Fruit fly (Drosophila melanogaster) ovary, adult (tissue): Measurements from ENCODE around the gene Myo95E.

Experiments used
- CG17801 ChIP-seq: fragments of 200-800 bp; optimal IDR thresholded peaks from 2 replicates; lab custom pipeline; 2019; ENCODE audit warnings: missing biosample characterization, mild to moderate bottlenecking, missing genetic modification characterization, moderate library complexity; ENCODE audit not compliant: partially characterized antibody

Myo95E gene

DNA sequence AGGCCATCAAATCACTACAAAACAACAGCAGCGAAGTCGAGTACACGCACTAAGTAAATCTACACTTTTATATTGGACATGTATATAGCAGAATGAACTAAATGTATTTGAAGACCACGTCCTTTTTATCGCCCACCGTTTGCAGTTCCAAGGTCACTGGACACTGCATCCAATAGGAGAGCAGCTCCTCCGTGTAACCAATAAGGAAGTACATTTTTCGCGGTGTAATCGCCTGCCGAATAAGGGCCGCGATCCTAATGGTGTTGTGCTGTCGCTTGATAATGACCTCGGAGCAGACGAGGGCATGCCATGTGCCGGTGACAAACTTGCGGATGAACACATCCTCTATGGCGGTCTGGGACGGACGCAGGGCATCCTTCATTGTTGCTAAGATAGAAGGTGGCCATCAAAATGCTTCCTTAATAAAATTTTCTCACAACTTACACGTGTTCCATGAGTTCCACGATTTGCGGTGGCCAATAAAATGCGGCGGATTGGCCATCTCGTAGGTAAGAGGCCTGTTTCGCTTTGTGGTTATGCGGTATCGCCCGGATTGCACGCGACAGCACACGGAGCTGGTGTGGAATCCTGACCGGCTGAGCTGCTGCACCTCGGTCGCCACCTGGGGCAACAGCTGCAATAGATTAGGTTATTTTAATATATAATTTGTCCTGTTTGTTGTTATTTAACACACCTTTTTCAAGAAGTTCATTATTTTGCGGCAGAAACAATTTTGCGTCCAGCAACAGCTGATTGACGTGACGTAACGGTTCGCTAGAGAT lies 1.7 kb upstream of the Myo95E start, which contains the start of gene mRpS24:
mRpS24 (minus strand) TSS at position 772 of the 782 bp plus-strand sequence.
- no peak for TF ChIP-seq CG17801 (GFP tag; lab: Kevin White, UChicago)

DNA sequence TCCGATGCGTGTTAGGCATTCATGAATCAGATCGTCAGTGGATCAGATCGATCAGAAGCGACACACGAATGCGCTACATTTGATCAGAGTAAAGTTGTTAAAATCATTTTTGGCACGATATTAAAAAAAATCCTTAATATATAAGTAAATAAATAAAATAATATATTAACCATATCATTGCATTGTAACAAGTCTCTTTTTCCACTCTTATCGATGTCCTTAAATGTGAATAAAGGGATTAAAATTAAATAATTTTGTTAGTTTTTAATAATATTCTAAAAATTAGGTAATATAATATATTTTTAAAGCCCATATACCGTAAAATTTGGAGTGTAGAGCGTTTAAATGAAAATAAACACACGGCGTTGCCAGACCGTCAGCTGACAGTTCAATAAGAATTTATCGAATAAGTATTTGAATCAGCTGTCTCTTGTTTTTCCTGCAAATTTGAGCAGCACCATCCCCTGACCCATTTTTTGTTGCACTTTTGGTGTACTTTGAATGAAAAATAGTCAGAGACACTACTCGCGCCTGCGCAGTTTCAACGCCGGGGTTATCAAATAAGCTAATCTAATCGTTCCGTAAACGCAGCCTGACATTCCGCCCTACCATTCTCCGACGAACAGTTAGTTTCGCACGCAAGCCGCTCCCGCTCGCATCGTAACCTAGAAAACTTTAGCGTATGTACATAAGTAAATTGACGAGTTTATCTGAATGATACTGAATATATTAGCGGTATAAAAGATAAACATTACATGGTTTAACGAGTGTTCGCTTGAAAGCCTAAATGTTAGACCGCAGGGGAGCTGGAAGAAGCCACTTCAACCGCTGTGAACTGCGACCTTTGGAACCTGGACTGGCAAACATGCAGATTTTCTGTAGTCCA lies 9.1 kb downstream of the Myo95E start, which contains the start of the genes p38a and CG6178:
p38a (minus strand) TSS at position 398 of the 886 bp plus-strand sequence.
CG6178 (plus strand) TSS at position 424 of the 886 bp plus-strand sequence.
- TF ChIP-seq CG17801 (GFP tag; lab: Kevin White, UChicago), result peak; percentile 99

DNA sequence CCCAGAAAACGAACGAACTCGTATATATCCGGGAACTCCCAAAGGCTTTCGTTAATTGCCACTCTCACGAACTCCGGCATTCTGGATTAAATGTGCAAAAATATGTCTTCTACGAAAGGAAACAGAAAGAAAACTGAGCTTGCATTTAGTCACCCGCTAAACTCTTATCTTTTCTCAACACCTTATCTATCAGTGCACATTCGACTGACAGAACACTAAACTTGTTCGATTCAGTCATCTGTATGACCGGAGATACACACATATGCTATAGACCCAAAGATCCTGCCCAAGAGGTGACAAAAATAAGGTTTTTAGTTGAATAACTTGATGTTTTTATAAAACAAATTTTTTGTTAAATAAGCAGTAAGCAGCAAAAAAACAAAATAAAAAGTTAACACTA lies 11.2 kb downstream of the Myo95E start, which contains the start of gene p38c:
p38c (minus strand) TSS at position 101 of the 400 bp plus-strand sequence.
- no peak for TF ChIP-seq CG17801 (GFP tag; lab: Kevin White, UChicago)

DNA sequence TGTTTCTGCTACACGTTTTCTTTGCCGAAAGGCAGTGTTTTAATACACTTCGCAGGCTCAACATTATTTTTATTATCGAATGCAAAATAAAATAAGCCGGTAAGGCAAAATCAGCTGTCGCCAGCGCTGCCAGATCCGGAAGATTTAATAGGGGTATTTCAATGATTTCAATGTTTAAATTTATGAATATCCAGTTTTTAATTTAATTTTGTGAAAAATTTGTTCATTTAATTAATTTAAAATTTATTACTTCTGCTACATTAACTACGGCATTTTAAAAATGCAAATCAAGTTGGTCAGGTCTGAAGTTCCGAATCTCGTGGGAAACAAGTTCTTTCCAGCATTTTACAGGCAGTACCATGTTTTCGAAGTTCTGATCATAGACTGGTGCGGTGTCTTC lies 12.5 kb downstream of the Myo95E start, which contains the start of gene Slimp:
Slimp (minus strand) TSS at position 130 of the 400 bp plus-strand sequence.
- peak; percentile 42 for TF ChIP-seq CG17801 (GFP tag; lab: Kevin White, UChicago)

DNA sequence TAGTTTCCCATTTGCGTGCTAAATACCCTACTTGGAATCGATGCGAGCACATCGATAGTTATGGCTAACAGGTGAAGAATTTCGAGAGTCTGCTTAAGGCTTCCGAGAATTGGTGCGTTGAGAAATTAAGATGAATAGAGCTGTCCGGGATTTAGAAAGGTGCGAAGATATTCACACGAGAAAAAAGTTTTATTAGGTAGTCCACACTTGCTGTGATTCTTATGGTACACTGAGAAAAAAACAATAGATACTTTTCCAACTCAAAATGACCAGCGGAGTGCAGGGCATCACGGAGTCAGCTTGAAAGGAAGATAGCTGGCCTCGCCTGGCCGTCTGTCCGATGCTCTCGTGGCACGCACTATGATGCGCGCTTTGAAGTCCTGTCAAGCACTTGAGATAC lies 16.8 kb downstream of the Myo95E start:
- no peak for TF ChIP-seq CG17801 (GFP tag; lab: Kevin White, UChicago)

DNA sequence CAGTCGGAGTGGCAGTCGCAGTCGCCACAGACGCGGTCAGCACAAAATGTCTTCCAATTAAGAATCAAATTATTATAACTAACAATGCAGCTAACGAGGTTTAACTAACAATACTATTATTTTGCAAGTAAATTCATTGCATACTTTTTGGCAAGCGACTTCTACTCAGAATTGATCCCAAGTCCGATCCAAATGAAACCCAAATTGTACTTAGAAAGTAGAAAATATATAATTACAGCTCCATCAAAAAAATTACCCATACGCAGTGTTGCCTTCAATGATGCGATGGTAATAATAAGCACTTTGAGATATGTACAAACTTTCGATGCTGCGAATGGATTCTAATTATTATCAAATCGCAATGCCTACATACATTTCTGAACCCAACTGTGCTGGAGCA lies 17.5 kb downstream of the Myo95E start:
- no peak for TF ChIP-seq CG17801 (GFP tag; lab: Kevin White, UChicago)

DNA sequence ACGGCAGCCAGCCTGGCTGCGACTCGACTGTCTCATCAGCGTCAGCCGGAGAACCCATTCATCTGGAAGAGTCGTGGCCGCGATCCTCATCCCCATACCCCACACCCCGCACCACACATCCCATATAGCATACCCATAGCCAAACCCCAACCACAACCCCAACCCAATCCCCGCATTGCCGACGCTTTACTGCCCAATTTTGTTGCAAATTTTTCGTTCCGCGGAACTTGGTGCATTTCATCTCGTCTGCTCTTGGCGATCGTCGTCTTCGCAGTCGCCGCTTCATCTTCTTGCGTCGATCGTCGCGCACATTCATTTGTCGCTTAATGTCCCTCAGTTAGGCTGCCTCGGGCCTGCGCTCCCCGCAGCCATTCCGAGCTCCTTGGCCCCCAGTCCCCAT lies 17.9 kb downstream of the Myo95E start:
- no peak for TF ChIP-seq CG17801 (GFP tag; lab: Kevin White, UChicago)

DNA sequence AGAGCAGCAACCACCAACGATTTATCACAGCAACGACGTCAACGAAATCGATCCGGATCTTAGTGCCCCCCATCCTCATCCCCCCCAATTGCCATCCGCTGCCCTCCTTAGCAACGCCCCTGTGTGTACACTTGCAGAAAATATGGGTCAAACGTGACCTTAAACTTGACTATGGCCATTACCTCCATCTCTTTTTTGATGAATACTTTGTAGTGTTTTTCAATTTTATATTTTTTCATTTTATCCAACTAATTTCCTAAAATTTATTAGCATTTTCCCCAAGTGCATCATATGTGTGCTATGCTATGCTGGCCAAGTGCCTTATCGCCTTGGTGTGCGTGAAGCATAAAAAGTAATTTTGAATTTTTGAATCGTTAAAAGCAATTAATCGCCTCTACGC lies 18.3 kb downstream of the Myo95E start:
- TF ChIP-seq CG17801 (GFP tag; lab: Kevin White, UChicago), result no peak

DNA sequence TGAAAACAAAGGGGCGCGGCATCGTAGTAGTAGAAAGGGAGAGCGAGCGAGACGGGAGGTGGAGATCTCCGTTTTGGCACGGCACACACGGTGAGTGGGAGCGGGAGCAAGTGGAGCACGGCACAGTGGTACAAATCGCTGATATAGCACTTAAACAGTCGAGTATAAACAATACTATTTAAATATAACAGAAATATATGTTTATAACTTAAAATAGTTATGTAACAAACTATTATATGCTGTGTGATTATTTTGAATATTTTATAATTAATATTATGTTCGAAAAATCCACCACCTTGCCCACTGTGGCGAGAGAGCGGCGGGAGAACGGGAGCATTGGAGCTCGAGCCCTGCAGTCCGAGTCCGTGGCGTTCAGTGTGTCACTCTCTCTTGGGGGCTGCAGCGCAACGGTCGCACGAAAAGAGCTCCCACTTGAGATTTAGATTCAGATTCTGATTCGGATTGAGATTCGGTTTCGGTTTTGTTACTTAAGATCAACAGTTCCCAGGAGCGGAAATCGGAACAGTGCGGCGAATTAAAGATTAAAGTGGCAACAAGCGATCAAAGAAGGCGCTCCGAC lies 20.2 kb downstream of the Myo95E start, which contains the start of gene Kal1:
Kal1 (plus strand) TSS at position 383 of the 580 bp plus-strand sequence.
- peak; percentile 97 for TF ChIP-seq CG17801 (GFP tag; lab: Kevin White, UChicago)

DNA sequence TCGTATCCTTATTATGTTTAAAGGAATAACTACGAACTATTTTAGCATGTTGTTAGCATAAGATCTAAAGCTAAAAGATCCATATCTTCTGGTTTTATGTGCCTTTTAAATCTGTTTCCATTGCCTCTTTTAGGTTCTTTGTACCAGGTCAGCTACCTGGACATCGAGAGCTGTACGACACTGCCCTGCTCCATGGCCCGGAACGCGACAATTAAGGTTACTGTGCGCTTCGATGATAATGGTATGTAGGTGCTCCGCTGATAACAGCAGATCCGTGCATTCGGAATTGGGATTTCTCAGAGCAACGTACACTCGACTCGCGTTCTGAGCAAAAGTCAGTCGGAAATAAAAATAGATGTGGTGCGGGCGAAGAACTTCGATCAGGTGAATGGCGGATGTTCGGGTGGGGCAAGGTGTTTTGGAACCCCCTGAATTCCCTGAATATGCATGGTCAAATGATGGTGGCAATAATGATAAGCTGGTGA lies 21.6 kb downstream of the Myo95E start:
- no peak for TF ChIP-seq CG17801 (GFP tag; lab: Kevin White, UChicago)

DNA sequence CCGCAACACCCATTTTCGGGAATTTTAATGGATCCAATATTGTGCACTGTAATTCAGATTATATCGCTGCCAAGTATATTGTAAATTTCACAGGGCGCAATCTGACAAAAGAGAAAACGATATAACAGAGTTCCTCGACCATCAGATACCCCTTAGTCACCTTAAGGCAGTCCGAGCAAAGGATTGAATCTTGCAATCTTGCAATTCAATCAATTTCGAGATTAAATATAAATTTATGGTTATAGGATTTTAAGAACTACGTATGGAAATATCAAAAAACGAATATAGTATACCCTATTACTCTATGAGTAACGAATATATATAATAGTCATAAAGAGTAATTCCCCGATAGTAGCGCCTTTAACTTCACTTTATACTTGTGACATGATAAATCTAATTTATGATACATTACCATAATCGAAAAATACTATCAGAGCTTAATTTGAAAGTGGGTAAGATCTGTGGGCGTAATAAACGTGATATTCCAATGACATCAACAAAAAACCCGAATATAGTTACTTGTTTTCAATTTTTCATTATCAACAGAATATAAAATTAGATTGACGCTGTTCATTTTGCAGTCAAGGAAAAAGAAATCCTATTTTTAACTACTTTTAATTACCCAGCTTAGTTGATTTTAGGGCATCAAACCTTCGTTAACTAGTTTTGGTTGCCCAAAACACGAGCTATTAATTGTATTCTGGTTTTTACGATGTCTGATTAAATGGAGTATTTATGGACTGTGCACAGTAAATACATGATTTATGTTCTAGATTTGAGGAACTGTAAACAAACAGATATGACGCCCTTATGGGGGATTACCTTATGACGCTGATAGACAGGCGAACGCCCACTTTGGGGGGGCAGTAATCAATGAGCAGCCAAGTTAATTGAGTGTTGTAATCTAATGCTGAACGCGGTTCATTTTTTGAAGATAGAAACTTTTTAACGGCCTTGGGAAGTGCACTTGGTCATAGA lies 22.5 kb downstream of the Myo95E start:
- no peak for TF ChIP-seq CG17801 (GFP tag; lab: Kevin White, UChicago)

DNA sequence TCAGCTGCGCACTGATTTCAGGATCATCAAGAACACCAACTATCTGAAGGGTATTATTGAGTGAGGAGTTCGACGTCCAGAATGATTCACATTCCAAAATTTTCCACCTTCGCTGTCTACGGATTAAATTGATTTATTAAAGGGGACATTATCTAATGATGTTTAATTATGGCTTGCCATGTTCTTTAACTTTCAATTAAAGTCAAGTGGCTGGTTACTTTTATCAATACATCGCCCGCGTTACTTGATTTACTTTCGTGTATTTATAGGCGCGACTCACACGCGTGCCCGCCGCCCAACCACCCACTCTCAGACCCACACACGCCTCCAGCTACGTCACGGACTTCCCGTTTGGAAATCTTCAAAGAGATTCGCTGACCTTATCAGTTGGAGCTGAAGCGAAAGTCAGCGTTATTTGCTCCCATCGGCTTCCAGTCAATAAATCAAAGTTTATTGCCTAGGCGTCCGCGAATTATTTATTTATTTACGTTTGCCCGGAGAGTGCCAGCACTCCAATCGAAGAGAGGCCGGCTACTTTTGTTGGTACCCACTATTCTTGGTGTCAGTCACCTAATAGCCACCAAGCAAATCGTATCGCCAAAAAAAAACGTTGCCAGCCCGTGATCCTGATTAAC lies 23.9 kb downstream of the Myo95E start, which contains the start of gene Npc2f:
Npc2f (plus strand) TSS at position 585 of the 635 bp plus-strand sequence.
- no peak for TF ChIP-seq CG17801 (GFP tag; lab: Kevin White, UChicago)

DNA sequence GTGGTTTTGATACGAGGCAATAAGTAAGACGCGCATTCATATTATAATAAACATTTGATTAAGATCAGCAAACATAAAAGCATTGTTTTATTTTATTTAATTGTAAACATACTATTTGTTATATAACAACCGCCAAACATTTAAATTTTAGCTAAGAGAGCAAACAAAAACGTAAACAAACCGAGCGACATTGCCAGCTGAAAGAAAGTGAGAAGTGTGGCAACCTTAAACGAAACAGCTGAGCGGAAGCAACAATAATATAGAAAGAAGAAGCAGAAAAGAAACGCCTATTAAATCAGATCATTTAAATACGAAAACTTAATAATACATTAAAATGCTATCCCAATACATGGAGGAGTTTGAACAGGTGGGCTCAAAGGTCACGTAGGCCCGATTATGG lies 26.7 kb downstream of the Myo95E start, which contains the start of gene Sec10:
Sec10 (plus strand) TSS at position 252 of the 400 bp plus-strand sequence.
- peak; percentile 41 for TF ChIP-seq CG17801 (GFP tag; lab: Kevin White, UChicago)
